Worm (Caenorhabditis elegans) whole organism, L1 larva: ENCODE results near the gene osm-11.

Source experiments
- blmp-1 ChIP-seq: fragments of 150-350 bp; optimal IDR thresholded peaks from 2 replicates; lab custom pipeline; 2014; ENCODE audit warnings: missing biosample characterization, missing genetic modification characterization
- ces-1 ChIP-seq: fragments of 150-350 bp; optimal IDR thresholded peaks from 2 replicates; lab custom pipeline; 2014; ENCODE audit warnings: missing biosample characterization, missing genetic modification reagents, missing genetic modification characterization
- egl-27 ChIP-seq, 2 experiments: fragments of 150-350 bp in 1 of 2; sonication (generic microtip); optimal IDR thresholded peaks; 3 replicates each; lab custom pipeline; 2017 to 2018; ENCODE audit warnings: missing biosample characterization in 2 of 2, missing genetic modification characterization in 2 of 2, missing genetic modification reagents in 2 of 2
- fkh-10 ChIP-seq: sonication (generic microtip); optimal IDR thresholded peaks from 2 replicates; lab custom pipeline; 2017; ENCODE audit warnings: missing biosample characterization, missing genetic modification reagents, missing genetic modification characterization
- fkh-4 ChIP-seq: sonication (generic microtip); optimal IDR thresholded peaks from 2 replicates; lab custom pipeline; 2016; ENCODE audit warnings: missing compliant biosample characterization, missing genetic modification characterization, borderline replicate concordance
- lin-13 ChIP-seq: fragments of 150-350 bp; optimal IDR thresholded peaks from 2 replicates; lab custom pipeline; 2014; ENCODE audit warnings: missing biosample characterization, missing genetic modification reagents, missing genetic modification characterization
- mep-1 ChIP-seq: fragments of 150-350 bp; optimal IDR thresholded peaks from 2 replicates; lab custom pipeline; 2014; ENCODE audit warnings: missing biosample characterization, missing genetic modification characterization
- nhr-11 ChIP-seq: fragments of 150-350 bp; optimal IDR thresholded peaks from 2 replicates; lab custom pipeline; 2014; ENCODE audit warnings: missing biosample characterization, missing genetic modification characterization
- nhr-90 ChIP-seq: sonication (generic microtip); optimal IDR thresholded peaks from 2 replicates; lab custom pipeline; 2016; ENCODE audit warnings: mild to moderate bottlenecking, missing genetic modification characterization, missing compliant biosample characterization; ENCODE audit not compliant: poor library complexity
- pag-3 ChIP-seq: sonication (generic microtip); optimal IDR thresholded peaks from 2 replicates; lab custom pipeline; 2017; ENCODE audit warnings: missing genetic modification characterization, mild to moderate bottlenecking, missing compliant biosample characterization, antibody characterized with exemption, borderline replicate concordance; ENCODE audit not compliant: insufficient read depth
- snpc-4 ChIP-seq: fragments of 150-350 bp; optimal IDR thresholded peaks from 2 replicates; lab custom pipeline; 2014; ENCODE audit warnings: missing biosample characterization, missing genetic modification characterization
- sox-4 ChIP-seq: sonication (generic microtip); optimal IDR thresholded peaks from 2 replicates; lab custom pipeline; 2016; ENCODE audit warnings: missing genetic modification characterization, missing compliant biosample characterization
- zag-1 ChIP-seq: fragments of 150-350 bp; optimal IDR thresholded peaks from 2 replicates; lab custom pipeline; 2014; ENCODE audit warnings: missing biosample characterization, missing genetic modification characterization

ce11 chrX:17422593-17422992, 1.2 kb upstream of the osm-11 start:
- TF ChIP-seq lin-13 (GFP tag; lab: Kevin White, UChicago) (no peak), nhr-90 (tag; lab: Kevin White, UChicago) (no peak), ces-1 (no peak), pag-3 (tag; lab: Kevin White, UChicago) (no peak), nhr-11 (tag; lab: Kevin White, UChicago) (no peak), fkh-10 (GFP tag; lab: Kevin White, UChicago) (no peak), egl-27 (tag; optimal IDR thresholded peaks at IDR 0.05; lab: Kevin White, UChicago) (no peak), fkh-4 (tag; lab: Kevin White, UChicago) (no peak), blmp-1 (tag; lab: Kevin White, UChicago) (no peak), sox-4 (tag; lab: Kevin White, UChicago) (no peak), snpc-4 (tag; lab: Kevin White, UChicago) (no peak), mep-1 (no peak), zag-1 (tag; lab: Kevin White, UChicago) (no peak)
